Worm (Caenorhabditis elegans) whole organism, L2 larva: ENCODE results near the gene mrpl-51.
A peak's percentile ranks its signal among the peaks of the same experiment; 100 is the strongest.

Source experiments
- C34F6.9 ChIP-seq: fragments of 150-350 bp; optimal IDR thresholded peaks from 2 replicates; lab custom pipeline; 2014; ENCODE audit warnings: missing biosample characterization, missing genetic modification characterization
- F13H6.1 ChIP-seq: sonication (generic microtip); optimal IDR thresholded peaks from 2 replicates; lab custom pipeline; 2016; ENCODE audit warnings: missing genetic modification characterization, missing compliant biosample characterization
- Y55F3AM.14 ChIP-seq: fragments of 200-800 bp; sonication (Bioruptor generic); optimal IDR thresholded peaks from 2 replicates; lab custom pipeline; 2018; ENCODE audit warnings: mild to moderate bottlenecking, missing genetic modification characterization, missing compliant biosample characterization
- alr-1 ChIP-seq: fragments of 150-350 bp; optimal IDR thresholded peaks from 2 replicates; lab custom pipeline; 2014; ENCODE audit warnings: missing biosample characterization, missing genetic modification characterization
- aly-2 ChIP-seq: fragments of 150-350 bp; optimal IDR thresholded peaks from 2 replicates; lab custom pipeline; 2014; ENCODE audit warnings: missing biosample characterization, missing genetic modification characterization
- ama-1 ChIP-seq: fragments of 150-350 bp; optimal IDR thresholded peaks from 2 replicates; lab custom pipeline; 2018; ENCODE audit warnings: inconsistent platforms
- blmp-1 ChIP-seq: sonication (generic microtip); optimal IDR thresholded peaks from 2 replicates; lab custom pipeline; 2017; ENCODE audit warnings: missing genetic modification characterization, mild to moderate bottlenecking, missing compliant biosample characterization, antibody characterized with exemption, moderate library complexity; ENCODE audit not compliant: insufficient read depth
- ceh-82 ChIP-seq: fragments of 150-350 bp; optimal IDR thresholded peaks from 2 replicates; lab custom pipeline; 2014; ENCODE audit warnings: missing biosample characterization, missing genetic modification characterization
- crh-2 ChIP-seq: sonication (generic microtip); optimal IDR thresholded peaks from 2 replicates; lab custom pipeline; 2017; ENCODE audit warnings: missing biosample characterization, missing genetic modification characterization
- dmd-4 ChIP-seq: sonication (generic microtip); optimal IDR thresholded peaks from 2 replicates; lab custom pipeline; 2017; ENCODE audit warnings: missing biosample characterization, missing genetic modification characterization
- egl-27 ChIP-seq: sonication (generic microtip); optimal IDR thresholded peaks from 3 replicates; lab custom pipeline; 2017; ENCODE audit warnings: missing biosample characterization, missing genetic modification reagents, missing genetic modification characterization
- elt-1 ChIP-seq: fragments of 150-350 bp; optimal IDR thresholded peaks from 2 replicates; lab custom pipeline; 2014; ENCODE audit warnings: missing biosample characterization, missing genetic modification characterization
- fos-1 ChIP-seq: fragments of 150-350 bp; optimal IDR thresholded peaks from 2 replicates; lab custom pipeline; 2014; ENCODE audit warnings: missing biosample characterization, missing genetic modification characterization
- gmeb-1 ChIP-seq: fragments of 150-350 bp; optimal IDR thresholded peaks from 2 replicates; lab custom pipeline; 2014; ENCODE audit warnings: missing biosample characterization, missing genetic modification characterization
- lin-13 ChIP-seq: fragments of 150-350 bp; optimal IDR thresholded peaks from 2 replicates; lab custom pipeline; 2014; ENCODE audit warnings: missing biosample characterization, missing genetic modification reagents, missing genetic modification characterization
- lsy-2 ChIP-seq, 2 experiments: fragments of 150-350 bp in 1 of 2; sonication (generic microtip) in 1 of 2; optimal IDR thresholded peaks; 2 replicates each; lab custom pipeline; 2014 to 2017; ENCODE audit warnings: missing biosample characterization in 2 of 2, missing genetic modification characterization in 2 of 2
- mdl-1 ChIP-seq, 2 experiments: fragments of 150-350 bp in 1 of 2; sonication (generic microtip) in 1 of 2; optimal IDR thresholded peaks; 2 replicates each; lab custom pipeline; 2017; ENCODE audit warnings: missing biosample characterization in 2 of 2, missing genetic modification characterization in 2 of 2
- nhr-12 ChIP-seq: fragments of 150-350 bp; optimal IDR thresholded peaks from 2 replicates; lab custom pipeline; 2014; ENCODE audit warnings: missing biosample characterization, missing genetic modification characterization
- nhr-129 ChIP-seq: fragments of 150-350 bp; optimal IDR thresholded peaks from 2 replicates; lab custom pipeline; 2014; ENCODE audit warnings: missing biosample characterization, missing genetic modification characterization
- nhr-23 ChIP-seq: fragments of 150-350 bp; optimal IDR thresholded peaks from 2 replicates; lab custom pipeline; 2014; ENCODE audit warnings: missing biosample characterization, missing genetic modification reagents, missing genetic modification characterization
- nhr-237 ChIP-seq: fragments of 150-350 bp; optimal IDR thresholded peaks from 2 replicates; lab custom pipeline; 2014; ENCODE audit warnings: missing biosample characterization, missing genetic modification characterization
- nhr-77 ChIP-seq: fragments of 150-350 bp; optimal IDR thresholded peaks from 2 replicates; lab custom pipeline; 2014; ENCODE audit warnings: missing biosample characterization, missing genetic modification characterization
- unc-39 ChIP-seq: fragments of 150-350 bp; optimal IDR thresholded peaks from 2 replicates; lab custom pipeline; 2014; ENCODE audit warnings: missing biosample characterization, missing genetic modification characterization
- unc-55 ChIP-seq: fragments of 150-350 bp; sonication (generic microtip); optimal IDR thresholded peaks from 3 replicates; lab custom pipeline; 2014; ENCODE audit warnings: missing biosample characterization, missing genetic modification reagents, missing genetic modification characterization
- zag-1 ChIP-seq: fragments of 150-350 bp; optimal IDR thresholded peaks from 2 replicates; lab custom pipeline; 2014; ENCODE audit warnings: missing biosample characterization, missing genetic modification characterization
- ztf-1 ChIP-seq: fragments of 200-800 bp; sonication (Bioruptor generic); conservative IDR thresholded peaks from 2 replicates; pipeline ENCODE4 v1.3.6; 2022; ENCODE audit warnings: missing genetic modification characterization, missing compliant biosample characterization
- ztf-4 ChIP-seq: fragments of 150-350 bp; optimal IDR thresholded peaks from 2 replicates; lab custom pipeline; 2014; ENCODE audit warnings: missing biosample characterization, missing genetic modification characterization

mrpl-51 gene

ce11 chrIV:12078112-12078812, 47.1 kb downstream of the mrpl-51 start, which contains the start of gene tmed-1:
Gene tmed-1, minus strand, starts transcription at chrIV:12078162.
- no peak for TF ChIP-seq nhr-23
- TF ChIP-seq F13H6.1: no peak
- peak; percentile 18 for TF ChIP-seq unc-55
- no peak for TF ChIP-seq crh-2 (tag; lab: Kevin White, UChicago)
- TF ChIP-seq alr-1: no peak
- peak; percentile 20 for TF ChIP-seq C34F6.9 (tag; lab: Kevin White, UChicago)

ce11 chrIV:12078907-12079523, 47.9 kb downstream of the mrpl-51 start, which contains the start of gene lex-1:
Gene lex-1, plus strand, starts transcription at chrIV:12079473.
- TF ChIP-seq C34F6.9 (tag; lab: Kevin White, UChicago) (peak; percentile 60), lsy-2 (tag; optimal IDR thresholded peaks at IDR 0.05; lab: Kevin White, UChicago) (peak in 1 of 2 experiments; percentile 66), unc-55 (peak; percentile 72), gmeb-1 (peak; percentile 66), nhr-77 (no peak), ztf-4 (tag; lab: Kevin White, UChicago) (no peak), unc-39 (tag; lab: Kevin White, UChicago) (no peak), lin-13 (peak; percentile 34), mdl-1 (tag; optimal IDR thresholded peaks at IDR 0.05; lab: Kevin White, UChicago) (peak in 1 of 2 experiments; percentile 37), crh-2 (tag; lab: Kevin White, UChicago) (peak; percentile 10), fos-1 (tag; lab: Kevin White, UChicago) (peak; percentile 26), aly-2 (tag; lab: Kevin White, UChicago) (no peak), nhr-129 (tag; lab: Kevin White, UChicago) (peak; percentile 71)
- TF ChIP-seq, all 48 proteins: peak for 9

ce11 chrIV:12080807-12081206, 49.7 kb downstream of the mrpl-51 start:
- TF ChIP-seq zag-1 (tag; lab: Kevin White, UChicago) (no peak), unc-39 (tag; lab: Kevin White, UChicago) (no peak), crh-2 (tag; lab: Kevin White, UChicago) (no peak), unc-55 (no peak), lsy-2 (tag; optimal IDR thresholded peaks at IDR 0.05; lab: Kevin White, UChicago) (no peak), Y55F3AM.14 (GFP tag; lab: Kevin White, UChicago) (no peak), dmd-4 (tag; lab: Kevin White, UChicago) (no peak), ceh-82 (tag; lab: Kevin White, UChicago) (no peak), ztf-1 (no peak), elt-1 (tag; lab: Kevin White, UChicago) (no peak), nhr-129 (tag; lab: Kevin White, UChicago) (no peak), ztf-4 (tag; lab: Kevin White, UChicago) (no peak), blmp-1 (tag; lab: Kevin White, UChicago) (no peak), nhr-12 (tag; lab: Kevin White, UChicago) (no peak), nhr-237 (tag; lab: Kevin White, UChicago) (no peak), ama-1 (no peak), egl-27 (tag; lab: Kevin White, UChicago) (no peak), C34F6.9 (tag; lab: Kevin White, UChicago) (no peak)
